Fruit fly (Drosophila melanogaster) whole organism, embryonic: ENCODE data around the gene PGRP-LF.

Experiments used
- Bgb ChIP-seq: fragments of 200-800 bp; sonication (Bioruptor generic); IDR thresholded peaks from 2 replicates; pipeline ENCODE4 v1.3.6; 2022; ENCODE audit warnings: missing biosample characterization, missing genetic modification characterization; ENCODE audit not compliant: partially characterized antibody
- CG1233 ChIP-seq: fragments of 200-800 bp; sonication (Bioruptor generic); optimal IDR thresholded peaks from 4 replicates; lab custom pipeline; 2018; ENCODE audit warnings: missing biosample characterization, mild to moderate bottlenecking, missing genetic modification characterization
- CG12391 ChIP-seq: fragments of 200-800 bp; sonication (Bioruptor generic); optimal IDR thresholded peaks from 3 replicates; lab custom pipeline; 2018; ENCODE audit warnings: missing biosample characterization, mild to moderate bottlenecking, missing genetic modification characterization, moderate library complexity
- CG14710 ChIP-seq: fragments of 200-800 bp; sonication (Bioruptor generic); optimal IDR thresholded peaks from 3 replicates; lab custom pipeline; 2019; ENCODE audit warnings: missing biosample characterization, mild to moderate bottlenecking, missing genetic modification characterization, moderate library complexity
- CG17612 ChIP-seq: fragments of 200-800 bp; sonication (Bioruptor generic); IDR thresholded peaks from 2 replicates; pipeline ENCODE4 v1.3.6; 2022; ENCODE audit warnings: missing biosample characterization, missing genetic modification characterization
- CG2678 ChIP-seq: fragments of 200-800 bp; sonication (Bioruptor generic); optimal IDR thresholded peaks from 3 replicates; lab custom pipeline; 2019; ENCODE audit warnings: missing biosample characterization, mild to moderate bottlenecking, missing genetic modification characterization, moderate library complexity
- CG3281 ChIP-seq: fragments of 200-800 bp; sonication (Bioruptor generic); optimal IDR thresholded peaks from 3 replicates; lab custom pipeline; 2017; ENCODE audit warnings: missing biosample characterization, mild to moderate bottlenecking, missing genetic modification characterization
- CG4617 ChIP-seq: fragments of 200-800 bp; sonication (Bioruptor generic); optimal IDR thresholded peaks from 3 replicates; lab custom pipeline; 2016; ENCODE audit warnings: missing biosample characterization, missing genetic modification characterization, borderline replicate concordance
- CG5180 ChIP-seq: fragments of 200-800 bp; sonication (Bioruptor generic); optimal IDR thresholded peaks from 3 replicates; lab custom pipeline; 2017; ENCODE audit warnings: missing biosample characterization, missing genetic modification characterization, mild to moderate bottlenecking, moderate library complexity, missing genetic modification reagents
- Chrac-16 ChIP-seq: fragments of 200-800 bp; sonication (Bioruptor generic); optimal IDR thresholded peaks from 3 replicates; lab custom pipeline; 2016; ENCODE audit warnings: missing biosample characterization, missing genetic modification characterization
- Dp ChIP-seq: fragments of 200-800 bp; sonication (Bioruptor generic); optimal IDR thresholded peaks from 2 replicates; lab custom pipeline; 2018; ENCODE audit warnings: missing biosample characterization, mild to moderate bottlenecking, missing genetic modification characterization, moderate library complexity
- Dref ChIP-seq: fragments of 200-800 bp; sonication (Bioruptor generic); IDR thresholded peaks from 2 replicates; pipeline ENCODE4 v1.3.6; 2022; ENCODE audit warnings: missing biosample characterization, missing genetic modification characterization
- GATAe ChIP-seq: fragments of 200-800 bp; sonication (Bioruptor generic); conservative IDR thresholded peaks from 2 replicates; pipeline ENCODE4 v1.3.6; 2022; ENCODE audit warnings: missing biosample characterization, missing genetic modification characterization
- HLH4C ChIP-seq: fragments of 200-800 bp; sonication (Bioruptor generic); IDR thresholded peaks from 3 replicates; pipeline ENCODE4 v1.3.6; 2022; ENCODE audit warnings: missing biosample characterization, missing genetic modification characterization; ENCODE audit not compliant: partially characterized antibody
- Hand ChIP-seq: fragments of 200-800 bp; sonication (Bioruptor generic); optimal IDR thresholded peaks from 2 replicates; lab custom pipeline; 2017; ENCODE audit warnings: mild to moderate bottlenecking, missing biosample characterization, missing genetic modification reagents, missing genetic modification characterization
- PHDP ChIP-seq: fragments of 200-800 bp; sonication (Bioruptor generic); optimal IDR thresholded peaks from 3 replicates; lab custom pipeline; 2018; ENCODE audit warnings: missing biosample characterization, mild to moderate bottlenecking, missing genetic modification characterization, moderate library complexity
- Rfx ChIP-seq: fragments of 200-800 bp; sonication (Bioruptor generic); IDR thresholded peaks from 2 replicates; pipeline ENCODE4 v1.3.6; 2022; ENCODE audit warnings: missing biosample characterization, missing genetic modification characterization
- Sin3A ChIP-seq: fragments of >200 bp; optimal IDR thresholded peaks from 2 replicates; lab custom pipeline; 2018
- Sry-β ChIP-seq: fragments of 200-800 bp; sonication (Bioruptor generic); optimal IDR thresholded peaks from 2 replicates; lab custom pipeline; 2018; ENCODE audit warnings: missing biosample characterization, mild to moderate bottlenecking, missing genetic modification characterization, moderate library complexity
- Sry-δ ChIP-seq: fragments of 200-800 bp; sonication (Bioruptor generic); optimal IDR thresholded peaks from 2 replicates; lab custom pipeline; 2016; ENCODE audit warnings: missing biosample characterization, missing genetic modification characterization
- Stat92E ChIP-seq, 3 experiments: fragments of >200 bp in 2 of 3; fragments of 200-800 bp in 1 of 3; sonication (Bioruptor generic) in 1 of 3; optimal IDR thresholded peaks; 2 replicates each; lab custom pipeline; 2017 to 2019; ENCODE audit warnings: missing biosample characterization in 3 of 3, missing genetic modification characterization in 3 of 3, mild to moderate bottlenecking in 1 of 3, moderate library complexity in 1 of 3
- Trl ChIP-seq, 3 experiments: fragments of >200 bp in 2 of 3; fragments of 200-800 bp in 1 of 3; sonication (Bioruptor generic) in 1 of 3; optimal IDR thresholded peaks; 2 replicates in 1 of 3; 3 replicates in 2 of 3; lab custom pipeline; 2016 to 2017; ENCODE audit warnings: missing biosample characterization in 1 of 3, missing genetic modification characterization in 1 of 3
- Vsx1 ChIP-seq: fragments of 200-800 bp; sonication (Bioruptor generic); optimal IDR thresholded peaks from 2 replicates; lab custom pipeline; 2017; ENCODE audit warnings: missing biosample characterization, mild to moderate bottlenecking, missing genetic modification characterization, missing genetic modification reagents
- ac ChIP-seq: fragments of 200-800 bp; sonication (Bioruptor generic); optimal IDR thresholded peaks from 3 replicates; lab custom pipeline; 2017; ENCODE audit warnings: missing biosample characterization, mild to moderate bottlenecking, missing genetic modification characterization
- cato ChIP-seq: fragments of 200-800 bp; sonication (Bioruptor generic); optimal IDR thresholded peaks from 2 replicates; lab custom pipeline; 2016; ENCODE audit warnings: missing biosample characterization, missing genetic modification characterization, borderline replicate concordance
- cwo ChIP-seq: fragments of 200-800 bp; sonication (Bioruptor generic); optimal IDR thresholded peaks from 3 replicates; lab custom pipeline; 2017; ENCODE audit warnings: missing biosample characterization, missing genetic modification characterization, mild to moderate bottlenecking, moderate library complexity, missing genetic modification reagents
- danr ChIP-seq: fragments of 200-800 bp; sonication (Bioruptor generic); IDR thresholded peaks from 2 replicates; pipeline ENCODE4 v1.3.6; 2022; ENCODE audit warnings: missing biosample characterization, missing genetic modification characterization
- dysf ChIP-seq: fragments of 200-800 bp; sonication (Bioruptor generic); IDR thresholded peaks from 3 replicates; pipeline ENCODE4 v1.3.6; 2022; ENCODE audit warnings: missing biosample characterization, missing genetic modification characterization
- ems ChIP-seq: fragments of 200-800 bp; sonication (Bioruptor generic); optimal IDR thresholded peaks from 3 replicates; lab custom pipeline; 2016; ENCODE audit warnings: missing biosample characterization, missing genetic modification characterization
- ewg ChIP-seq: fragments of 200-800 bp; sonication (Bioruptor generic); optimal IDR thresholded peaks from 3 replicates; lab custom pipeline; 2017; ENCODE audit warnings: mild to moderate bottlenecking, missing biosample characterization, missing genetic modification reagents, missing genetic modification characterization
- fd64A ChIP-seq: fragments of 200-800 bp; sonication (Bioruptor generic); optimal IDR thresholded peaks from 3 replicates; lab custom pipeline; 2018; ENCODE audit warnings: missing biosample characterization, mild to moderate bottlenecking, missing genetic modification characterization
- gt ChIP-seq: fragments of 200-800 bp; sonication (Bioruptor generic); IDR thresholded peaks from 2 replicates; pipeline ENCODE4 v1.3.6; 2022; ENCODE audit warnings: missing biosample characterization, missing genetic modification characterization
- hbn ChIP-seq: fragments of 200-800 bp; sonication (Bioruptor generic); IDR thresholded peaks from 2 replicates; pipeline ENCODE4 v1.3.6; 2022; ENCODE audit warnings: missing biosample characterization, missing genetic modification characterization; ENCODE audit not compliant: partially characterized antibody
- lab ChIP-seq: fragments of 200-800 bp; sonication (Bioruptor generic); optimal IDR thresholded peaks from 3 replicates; lab custom pipeline; 2017; ENCODE audit warnings: missing biosample characterization, missing genetic modification characterization, mild to moderate bottlenecking, moderate library complexity, missing genetic modification reagents
- lbe ChIP-seq: fragments of 200-800 bp; sonication (Bioruptor generic); optimal IDR thresholded peaks from 2 replicates; lab custom pipeline; 2016; ENCODE audit warnings: missing biosample characterization, mild to moderate bottlenecking, missing genetic modification characterization
- mirr ChIP-seq: fragments of 200-800 bp; sonication (Bioruptor generic); optimal IDR thresholded peaks from 3 replicates; lab custom pipeline; 2018; ENCODE audit warnings: missing biosample characterization, mild to moderate bottlenecking, missing genetic modification characterization
- pnt ChIP-seq: fragments of 200-800 bp; sonication (Bioruptor generic); optimal IDR thresholded peaks from 3 replicates; lab custom pipeline; 2016; ENCODE audit warnings: missing biosample characterization, missing genetic modification characterization
- pros ChIP-seq: fragments of 200-800 bp; sonication (Bioruptor generic); optimal IDR thresholded peaks from 3 replicates; lab custom pipeline; 2019; ENCODE audit warnings: missing biosample characterization, mild to moderate bottlenecking, missing genetic modification characterization, moderate library complexity
- rib ChIP-seq: fragments of 200-800 bp; sonication (Bioruptor generic); IDR thresholded peaks from 2 replicates; pipeline ENCODE4 v1.3.6; 2022; ENCODE audit warnings: missing biosample characterization, missing genetic modification characterization
- row ChIP-seq: fragments of 200-800 bp; sonication (Bioruptor generic); IDR thresholded peaks from 3 replicates; pipeline ENCODE4 v1.3.6; 2022; ENCODE audit warnings: missing biosample characterization, missing genetic modification characterization
- run ChIP-seq: fragments of 200-800 bp; sonication (Bioruptor generic); optimal IDR thresholded peaks from 3 replicates; lab custom pipeline; 2018; ENCODE audit warnings: missing biosample characterization, mild to moderate bottlenecking, missing genetic modification characterization
- sens ChIP-seq: fragments of 200-800 bp; sonication (Bioruptor generic); peaks from one replicate; lab custom pipeline; 2016; ENCODE audit warnings: missing biosample characterization, missing genetic modification characterization
- sens-2 ChIP-seq: fragments of 200-800 bp; sonication (Bioruptor generic); IDR thresholded peaks from 2 replicates; pipeline ENCODE4 v1.3.6; 2022; ENCODE audit warnings: missing biosample characterization, missing genetic modification characterization
- slp2 ChIP-seq: fragments of 200-800 bp; sonication (Bioruptor generic); optimal IDR thresholded peaks from 2 replicates; lab custom pipeline; 2016; ENCODE audit warnings: missing biosample characterization, missing genetic modification characterization
- sna ChIP-seq: fragments of 200-800 bp; sonication (Bioruptor generic); IDR thresholded peaks from 2 replicates; pipeline ENCODE4 v1.3.6; 2022; ENCODE audit warnings: missing biosample characterization, missing genetic modification characterization; ENCODE audit not compliant: partially characterized antibody
- toy ChIP-seq: fragments of 200-800 bp; sonication (Bioruptor generic); IDR thresholded peaks from 2 replicates; pipeline ENCODE4 v1.3.6; 2022; ENCODE audit warnings: missing biosample characterization, missing genetic modification characterization
- unc-4 ChIP-seq: fragments of 200-800 bp; sonication (Bioruptor generic); IDR thresholded peaks from 2 replicates; pipeline ENCODE4 v1.3.6; 2022; ENCODE audit warnings: missing biosample characterization, missing genetic modification characterization; ENCODE audit not compliant: partially characterized antibody
- z ChIP-seq: fragments of 200-800 bp; sonication (Bioruptor generic); IDR thresholded peaks from 3 replicates; pipeline ENCODE4 v1.3.6; 2022; ENCODE audit warnings: missing biosample characterization, missing genetic modification characterization
- zfh2 ChIP-seq: fragments of 200-800 bp; sonication (Bioruptor generic); optimal IDR thresholded peaks from 2 replicates; lab custom pipeline; 2016; ENCODE audit warnings: missing biosample characterization, missing genetic modification characterization

The PGRP-LF gene

DNA sequence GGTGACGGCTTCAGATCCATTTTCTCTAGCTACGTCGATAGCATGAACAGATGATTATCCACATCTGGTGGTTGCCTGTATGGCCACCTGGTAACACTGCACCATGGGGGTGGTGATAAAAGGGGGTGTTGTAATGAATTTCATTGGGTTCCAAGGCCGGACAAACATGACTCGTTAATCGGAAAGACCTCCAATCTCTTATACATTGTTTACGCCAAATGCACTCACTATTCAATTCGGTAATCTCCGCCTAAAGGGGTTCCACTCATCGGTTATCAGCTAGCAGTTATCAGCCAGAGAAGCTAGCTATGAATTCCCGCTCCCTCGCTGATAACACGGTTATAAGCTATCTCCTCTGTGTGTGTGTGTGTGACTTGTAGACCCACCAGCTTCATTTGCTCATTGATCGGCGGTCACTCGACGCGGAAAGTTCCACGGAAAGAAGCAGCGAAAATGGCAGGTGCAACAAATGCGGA, 10.8 kb downstream of the PGRP-LF start, which contains the start of gene Pdxk (continued):
- no peak for TF ChIP-seq cato
- TF ChIP-seq Dref (GFP tag; lab: Robert Waterston, UW): peak; percentile 67
- TF ChIP-seq CG1233: peak; percentile 6
- TF ChIP-seq ac (GFP tag; lab: Kevin White, UChicago): no peak
- peak; percentile 49 for TF ChIP-seq lab
- TF ChIP-seq rib (GFP tag; lab: Robert Waterston, UW): no peak
- TF ChIP-seq gt (GFP tag; lab: Robert Waterston, UW): no peak
- TF ChIP-seq pros (GFP tag; lab: Kevin White, UChicago): peak; percentile 42
- TF ChIP-seq z: peak; percentile 94
- no peak; the same call in 2 of the 3 replicates for TF ChIP-seq dysf (GFP tag; lab: Robert Waterston, UW)
- no peak for TF ChIP-seq Vsx1 (GFP tag; lab: Kevin White, UChicago)
- no peak for TF ChIP-seq Bgb
- TF ChIP-seq ems (GFP tag; lab: Kevin White, UChicago): no peak
- TF ChIP-seq mirr (GFP tag; lab: Kevin White, UChicago): peak; percentile 96
- peak; percentile 20 for TF ChIP-seq CG3281 (GFP tag; lab: Kevin White, UChicago)
- no peak for TF ChIP-seq Chrac-16 (GFP tag; lab: Kevin White, UChicago)
- TF ChIP-seq cwo (GFP tag; lab: Kevin White, UChicago): peak; percentile 25
- no peak for TF ChIP-seq zfh2 (GFP tag; lab: Kevin White, UChicago)
- TF ChIP-seq lbe (GFP tag; lab: Kevin White, UChicago): peak; percentile 5
- no peak for TF ChIP-seq Sry-β (GFP tag; lab: Kevin White, UChicago)
- peak; percentile 16 for TF ChIP-seq PHDP (tag; lab: Kevin White, UChicago)
- TF ChIP-seq Hand (GFP tag; lab: Kevin White, UChicago): no peak
- TF ChIP-seq hbn (GFP tag; lab: Robert Waterston, UW): 0 out of 2 replicates have a peak, but pooled peaks have one; percentile 22
- peak; percentile 89 for TF ChIP-seq GATAe (GFP tag; lab: Robert Waterston, UW)
- 0 out of 2 replicates have a peak, but pooled peaks have one; percentile 34 for TF ChIP-seq sna (GFP tag; lab: Robert Waterston, UW)
- no peak for TF ChIP-seq sens-2
- TF ChIP-seq Trl (optimal IDR thresholded peaks at IDR 0.05; lab: Kevin White, UChicago): peak in 1 of 2 experiments; percentile 43
- TF ChIP-seq Trl (GFP tag; optimal IDR thresholded peaks at IDR 0.05; lab: Kevin White, UChicago): no peak
- peak; percentile 43; the same call in 1 of the 2 replicates for TF ChIP-seq Rfx
- peak; percentile 48; the same call in 2 of the 3 replicates for TF ChIP-seq row (GFP tag; lab: Robert Waterston, UW)
- no peak for TF ChIP-seq Stat92E (GFP tag; optimal IDR thresholded peaks at IDR 0.05; lab: Kevin White, UChicago)
- 0 out of 3 replicates have a peak, but pooled peaks have one; percentile 30 for TF ChIP-seq HLH4C (GFP tag; lab: Robert Waterston, UW)
- TF ChIP-seq CG17612: no peak
- TF ChIP-seq unc-4 (GFP tag; lab: Robert Waterston, UW): no peak
- peak; percentile 40 for TF ChIP-seq fd64A (GFP tag; lab: Kevin White, UChicago)
- no peak for TF ChIP-seq Sin3A
- TF ChIP-seq Dp (GFP tag; lab: Kevin White, UChicago): peak; percentile 41
- no peak for TF ChIP-seq toy (GFP tag; lab: Robert Waterston, UW)
- no peak for TF ChIP-seq CG5180 (GFP tag; lab: Kevin White, UChicago)
- TF ChIP-seq CG4617 (GFP tag; lab: Kevin White, UChicago): no peak
- no peak for TF ChIP-seq run (tag; lab: Kevin White, UChicago)
- no peak for TF ChIP-seq slp2 (GFP tag; lab: Kevin White, UChicago)
- TF ChIP-seq CG12391: peak; percentile 31
- peak; percentile 58 for TF ChIP-seq sens (GFP tag; lab: Kevin White, UChicago)
- no peak for TF ChIP-seq pnt (GFP tag; lab: Kevin White, UChicago)
- TF ChIP-seq CG2678: peak; percentile 18
- TF ChIP-seq Sry-δ (GFP tag; lab: Kevin White, UChicago): peak; percentile 72
- TF ChIP-seq danr: no peak
- TF ChIP-seq CG14710 (tag; lab: Kevin White, UChicago): peak; percentile 25
- no peak for TF ChIP-seq ewg (GFP tag; lab: Kevin White, UChicago)
